Worm (Caenorhabditis elegans): ENCODE data around the gene nol-56.

The nol-56 gene

ce11 chrV:10352928-10353427, at the start of gene nol-56:
TSS of gene nol-56 (minus strand) at chrV:10352978.
- TF ChIP-seq nhr-90 (tag; optimal IDR thresholded peaks at IDR 0.05; ENCODE audit: poor library complexity) (peak; percentile 90), ceh-82 (tag; optimal IDR thresholded peaks at IDR 0.05) (peak; percentile 72 to 82 (median 73)), unc-62 (GFP tag; optimal IDR thresholded peaks at IDR 0.05) (no peak), lin-14 (GFP tag; optimal IDR thresholded peaks at IDR 0.05) (peak; percentile 87), fos-1 (tag; optimal IDR thresholded peaks at IDR 0.05) (peak; percentile 44), fkh-8 (tag; optimal IDR thresholded peaks at IDR 0.05) (peak; percentile 77), mef-2 (tag; optimal IDR thresholded peaks at IDR 0.05) (no peak), jun-1 (tag; optimal IDR thresholded peaks at IDR 0.05) (peak; percentile 51), Y116A8C.19 (tag; optimal IDR thresholded peaks at IDR 0.05; ENCODE audit: borderline replicate concordance) (peak; percentile 2), rnt-1 (tag; optimal IDR thresholded peaks at IDR 0.05) (peak; percentile 95), ceh-88 (GFP tag; IDR thresholded peaks at IDR 0.05) (no peak; the same call in 1 of the 2 replicates), fkh-4 (tag; optimal IDR thresholded peaks at IDR 0.05; ENCODE audit: borderline replicate concordance) (peak; percentile 43), blmp-1 (tag; optimal IDR thresholded peaks at IDR 0.05) (peak; percentile 85), mab-9 (GFP tag; IDR thresholded peaks at IDR 0.05) (peak; percentile 62), alr-1 (tag; optimal IDR thresholded peaks at IDR 0.05; ENCODE audit: borderline replicate concordance) (no peak), ztf-4 (tag; optimal IDR thresholded peaks at IDR 0.05) (peak; percentile 42), nhr-77 (tag; optimal IDR thresholded peaks at IDR 0.05) (peak; percentile 37), hlh-17 (GFP tag; optimal IDR thresholded peaks at IDR 0.05; ENCODE audit: borderline replicate concordance) (no peak), mdl-1 (tag; optimal IDR thresholded peaks at IDR 0.05) (peak in 1 of 2 experiments; percentile 73), swsn-7 (tag; optimal IDR thresholded peaks at IDR 0.05) (peak; percentile 92), zag-1 (tag; optimal IDR thresholded peaks at IDR 0.05) (no peak), fkh-10 (GFP tag; optimal IDR thresholded peaks at IDR 0.05) (no peak), nhr-19 (GFP tag; conservative IDR thresholded peaks at IDR 0.05) (peak; percentile 84), nhr-28 (tag; optimal IDR thresholded peaks at IDR 0.05) (no peak), dpl-1 (GFP tag; optimal IDR thresholded peaks at IDR 0.05) (peak; percentile 81 to 86 (median 85)), nhr-47 (tag; optimal IDR thresholded peaks at IDR 0.05) (peak; percentile 92), egl-27 (tag; optimal IDR thresholded peaks at IDR 0.05) (no peak), pax-3 (tag; optimal IDR thresholded peaks at IDR 0.05) (peak; percentile 49), nhr-237 (tag; optimal IDR thresholded peaks at IDR 0.05) (peak; percentile 28), unc-98 (GFP tag; IDR thresholded peaks at IDR 0.05) (no peak), isw-1 (GFP tag; IDR thresholded peaks at IDR 0.05) (peak; percentile 82), nhr-11 (tag; optimal IDR thresholded peaks at IDR 0.05) (no peak), egl-13 (tag; optimal IDR thresholded peaks at IDR 0.05) (peak; percentile 83), nhr-20 (tag; optimal IDR thresholded peaks at IDR 0.05) (peak; percentile 91), lsy-2 (tag; optimal IDR thresholded peaks at IDR 0.05) (peak; percentile 87 to 93), nhr-12 (tag; optimal IDR thresholded peaks at IDR 0.05) (no peak), aly-2 (tag; optimal IDR thresholded peaks at IDR 0.05) (peak; percentile 45), skn-1 (tag; optimal IDR thresholded peaks at IDR 0.05) (peak; percentile 75), sup-37 (GFP tag; optimal IDR thresholded peaks at IDR 0.05) (no peak), hpl-2 (GFP tag; optimal IDR thresholded peaks at IDR 0.05) (peak; percentile 0), ceh-8 (GFP tag; optimal IDR thresholded peaks at IDR 0.05) (peak; percentile 54), snpc-4 (tag; optimal IDR thresholded peaks at IDR 0.05) (peak; percentile 69), zip-4 (GFP tag; optimal IDR thresholded peaks at IDR 0.05) (peak; percentile 47), ama-1 (optimal IDR thresholded peaks at IDR 0.05) (no peak), nhr-71 (tag; optimal IDR thresholded peaks at IDR 0.05) (peak; percentile 93), lin-35 (GFP tag; optimal IDR thresholded peaks at IDR 0.05) (peak; percentile 88 to 91), sox-4 (tag; optimal IDR thresholded peaks at IDR 0.05) (peak; percentile 85), snu-23 (GFP tag; optimal IDR thresholded peaks at IDR 0.05) (peak; percentile 92), ceh-90 (tag; optimal IDR thresholded peaks at IDR 0.05) (peak; percentile 75), efl-1 (optimal IDR thresholded peaks at IDR 0.05) (peak; percentile 87 to 90), efl-1 (GFP tag; optimal IDR thresholded peaks at IDR 0.05 in 1 of 2) (peak; percentile 84 to 98), nhr-76 (tag; optimal IDR thresholded peaks at IDR 0.05) (no peak), ztf-11 (tag; optimal IDR thresholded peaks at IDR 0.05) (peak in 1 of 2 experiments; percentile 86)
